Worm (Caenorhabditis elegans): Measurements from ENCODE around the gene F08F3.4.

ce11 chrV:5392993-5393628 is 17.6 kb upstream of the F08F3.4 start, which contains the start of gene C35A11.4:
- TF ChIP-seq aly-1 (tag; optimal IDR thresholded peaks at IDR 0.05) = no peak
- no peak for TF ChIP-seq ama-1 (optimal IDR thresholded peaks at IDR 0.05)
- no peak for TF ChIP-seq sea-1 (GFP tag; conservative IDR thresholded peaks at IDR 0.05)
- TF ChIP-seq flt-1 (GFP tag; IDR thresholded peaks at IDR 0.05) = no peak
- TF ChIP-seq scrt-1 (GFP tag; IDR thresholded peaks at IDR 0.05) = no peak

Data from whole organism, early embryonic.